Worm (Caenorhabditis elegans) whole organism, L4/young adult: ENCODE measurements around the gene col-116.

Source experiments
- W03F9.2 ChIP-seq: fragments of 150-350 bp; optimal IDR thresholded peaks from 2 replicates; lab custom pipeline; 2014; ENCODE audit warnings: missing biosample characterization, missing genetic modification characterization
- dao-5 ChIP-seq: sonication (generic microtip); optimal IDR thresholded peaks from 2 replicates; lab custom pipeline; 2016; ENCODE audit warnings: missing genotype, missing genetic modification characterization, moderate library complexity, missing compliant biosample characterization
- him-1 ChIP-seq: sonication (generic microtip); optimal IDR thresholded peaks from 2 replicates; lab custom pipeline; 2016; ENCODE audit warnings: missing genotype, missing genetic modification reagents, missing genetic modification characterization, missing compliant biosample characterization

ce11 chrIV:8376923-8377322, 21.2 kb downstream of the col-116 start:
- no peak for TF ChIP-seq him-1 (tag; lab: Kevin White, UChicago)
- TF ChIP-seq dao-5, result no peak
- no peak for TF ChIP-seq W03F9.2 (tag; lab: Kevin White, UChicago)
